Fruit fly (Drosophila melanogaster): ENCODE data around the gene COX5A.

The COX5A gene

dm6 chr3R:11779357-11780018 lies 39.7 kb upstream of the COX5A start (continued):
- TF ChIP-seq hth (optimal IDR thresholded peaks at IDR 0.05) (no peak), Med (GFP tag) (peak; percentile 87), CG9215 (GFP tag; IDR thresholded peaks at IDR 0.05) (no peak), ase (GFP tag; IDR thresholded peaks at IDR 0.05) (peak; percentile 20; the same call in 1 of the 3 replicates), Xrp1 (GFP tag; IDR thresholded peaks at IDR 0.05) (peak; percentile 77), fd64A (GFP tag; optimal IDR thresholded peaks at IDR 0.05) (no peak), NfI (GFP tag; optimal IDR thresholded peaks at IDR 0.05) (peak; percentile 65), CG14014 (GFP tag; IDR thresholded peaks at IDR 0.05) (no peak), CG3407 (GFP tag; optimal IDR thresholded peaks at IDR 0.05) (peak; percentile 71), ara (GFP tag; IDR thresholded peaks at IDR 0.05) (peak; percentile 70), CG12942 (GFP tag; optimal IDR thresholded peaks at IDR 0.05) (peak; percentile 49), CG9932 (GFP tag; IDR thresholded peaks at IDR 0.05) (no peak), Nf-YA (GFP tag; IDR thresholded peaks at IDR 0.05) (no peak), CG1233 (GFP tag; optimal IDR thresholded peaks at IDR 0.05) (peak; percentile 32), H15 (GFP tag; IDR thresholded peaks at IDR 0.05) (0 out of 3 replicates have a peak, but pooled peaks have one; percentile 30), CG31365 (tag; optimal IDR thresholded peaks at IDR 0.05) (no peak), nerfin-2 (GFP tag; IDR thresholded peaks at IDR 0.05; ENCODE audit: partially characterized antibody) (no peak), zen (tag; optimal IDR thresholded peaks at IDR 0.05) (peak; percentile 70), CG12236 (GFP tag; optimal IDR thresholded peaks at IDR 0.05) (peak; percentile 46), bcd (GFP tag; optimal IDR thresholded peaks at IDR 0.05) (peak; percentile 66), HLHmδ (GFP tag; optimal IDR thresholded peaks at IDR 0.05) (peak; percentile 72), en (GFP tag; optimal IDR thresholded peaks at IDR 0.05) (peak; percentile 39), Deaf1 (tag; optimal IDR thresholded peaks at IDR 0.05) (no peak), NFAT (GFP tag; IDR thresholded peaks at IDR 0.05) (no peak), CG6765 (GFP tag; optimal IDR thresholded peaks at IDR 0.05) (no peak), hbn (GFP tag; IDR thresholded peaks at IDR 0.05; ENCODE audit: partially characterized antibody) (no peak), fd96Cb (tag; optimal IDR thresholded peaks at IDR 0.05) (peak; percentile 92), vfl (GFP tag; optimal IDR thresholded peaks at IDR 0.05) (no peak), lbe (GFP tag; optimal IDR thresholded peaks at IDR 0.05) (peak; percentile 79), Kr (GFP tag; optimal IDR thresholded peaks at IDR 0.05) (no peak), mirr (GFP tag; optimal IDR thresholded peaks at IDR 0.05) (no peak), CG10209 (GFP tag; optimal IDR thresholded peaks at IDR 0.05) (peak; percentile 70), ab (GFP tag; optimal IDR thresholded peaks at IDR 0.05) (peak; percentile 22), CG4820 (GFP tag; optimal IDR thresholded peaks at IDR 0.05) (peak; percentile 75), Sry-β (GFP tag; optimal IDR thresholded peaks at IDR 0.05) (peak; percentile 60), CG32532 (GFP tag; IDR thresholded peaks at IDR 0.05) (no peak), CG17361 (GFP tag; IDR thresholded peaks at IDR 0.05) (peak; percentile 50; the same call in 1 of the 3 replicates), corto (GFP tag; optimal IDR thresholded peaks at IDR 0.05) (peak; percentile 76), CkIIα-i1 (GFP tag; IDR thresholded peaks at IDR 0.05) (no peak), CG7839 (tag; optimal IDR thresholded peaks at IDR 0.05) (peak; percentile 84), Tbp (GFP tag; optimal IDR thresholded peaks at IDR 0.05) (no peak), E2f2 (GFP tag; IDR thresholded peaks at IDR 0.05) (peak; percentile 10; the same call in 1 of the 2 replicates), Fer3 (tag; optimal IDR thresholded peaks at IDR 0.05) (no peak), her (GFP tag; optimal IDR thresholded peaks at IDR 0.05) (no peak), wek (GFP tag; optimal IDR thresholded peaks at IDR 0.05) (peak; percentile 16), CG7271 (tag; optimal IDR thresholded peaks at IDR 0.05) (no peak), abd-A (tag; optimal IDR thresholded peaks at IDR 0.05) (no peak), Dip3 (GFP tag; optimal IDR thresholded peaks at IDR 0.05) (no peak), CG6272 (GFP tag; IDR thresholded peaks at IDR 0.05) (no peak; the same call in 1 of the 2 replicates), D19B (GFP tag; optimal IDR thresholded peaks at IDR 0.05) (no peak), onecut (GFP tag; IDR thresholded peaks at IDR 0.05) (peak; percentile 65)

Measured in whole organism, embryonic.